Fruit fly (Drosophila melanogaster) Kc167 (cell line): ENCODE data around the gene CG9698.

Experiments
- Myc ChIP-seq: fragments of >200 bp; optimal IDR thresholded peaks from 2 replicates; lab custom pipeline; 2017; ENCODE audit warnings: missing external identifiers
- h ChIP-seq: fragments of >200 bp; optimal IDR thresholded peaks from 3 replicates; lab custom pipeline; 2018; ENCODE audit warnings: missing external identifiers
- insv ChIP-seq: fragments of >200 bp; optimal IDR thresholded peaks from 3 replicates; lab custom pipeline; 2018; ENCODE audit warnings: missing external identifiers
- psq ChIP-seq: fragments of >200 bp; optimal IDR thresholded peaks from 2 replicates; lab custom pipeline; 2017; ENCODE audit warnings: missing external identifiers

DNA sequence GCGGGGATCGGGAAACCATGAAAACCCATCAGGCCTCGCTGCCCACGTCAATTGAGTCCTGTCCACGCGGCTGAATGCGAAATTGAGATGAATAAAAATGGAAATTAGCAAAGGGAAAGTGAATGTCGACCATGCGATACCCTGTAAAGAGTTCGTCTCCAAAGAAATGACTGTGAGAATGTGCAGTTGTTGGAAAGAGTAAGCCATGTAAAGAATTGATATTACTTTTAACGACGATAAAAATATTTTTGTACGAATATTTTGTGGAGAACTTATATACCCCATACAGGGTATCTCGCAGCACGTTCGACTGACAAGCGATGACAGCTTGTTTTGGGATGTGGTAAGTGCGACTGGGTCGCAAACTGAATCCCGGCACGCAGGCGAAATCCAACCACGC is 13.4 kb upstream of the CG9698 start:
- TF ChIP-seq h (lab: Kevin White, UChicago) (no peak), psq (lab: Kevin White, UChicago) (no peak), Myc (lab: Kevin White, UChicago) (no peak), insv (lab: Kevin White, UChicago) (no peak)
